Fruit fly (Drosophila melanogaster) whole organism, adult: ENCODE data around the gene mRpL38.

ENCODE experiments used
- CG11617 ChIP-seq: fragments of 200-800 bp; sonication (Bioruptor generic); optimal IDR thresholded peaks from 2 replicates; lab custom pipeline; 2017; ENCODE audit warnings: mild to moderate bottlenecking, missing biosample characterization, missing genetic modification reagents, missing genetic modification characterization
- CG12768 ChIP-seq: fragments of 200-800 bp; sonication (Bioruptor generic); optimal IDR thresholded peaks from 2 replicates; lab custom pipeline; 2017; ENCODE audit warnings: missing biosample characterization, missing genetic modification characterization, mild to moderate bottlenecking, moderate library complexity, missing genetic modification reagents
- CG14711 ChIP-seq: fragments of 200-800 bp; sonication (Bioruptor generic); optimal IDR thresholded peaks from 2 replicates; lab custom pipeline; 2018; ENCODE audit warnings: missing biosample characterization, mild to moderate bottlenecking, missing genetic modification characterization, moderate library complexity
- CG1620 ChIP-seq: fragments of 200-800 bp; sonication (Bioruptor generic); optimal IDR thresholded peaks from 2 replicates; lab custom pipeline; 2016; ENCODE audit warnings: missing biosample characterization, missing genetic modification characterization
- CG5204 ChIP-seq: fragments of 200-800 bp; sonication (Bioruptor generic); optimal IDR thresholded peaks from 2 replicates; lab custom pipeline; 2016; ENCODE audit warnings: missing biosample characterization, missing genetic modification characterization
- CG7101 ChIP-seq: fragments of 200-800 bp; sonication (Bioruptor generic); optimal IDR thresholded peaks from 2 replicates; lab custom pipeline; 2018; ENCODE audit warnings: missing biosample characterization, mild to moderate bottlenecking, missing genetic modification characterization, moderate library complexity
- Crg-1 ChIP-seq: fragments of 200-800 bp; sonication (Bioruptor generic); optimal IDR thresholded peaks from 2 replicates; lab custom pipeline; 2016; ENCODE audit warnings: missing biosample characterization, missing genetic modification characterization
- cnc ChIP-seq, 2 experiments: fragments of >200 bp; optimal IDR thresholded peaks; 2 replicates each; lab custom pipeline; 2017
- kay ChIP-seq: fragments of 200-800 bp; sonication (Bioruptor generic); peaks from one replicate; lab custom pipeline; 2016; ENCODE audit warnings: missing biosample characterization, missing genetic modification characterization, borderline replicate concordance
- ovo ChIP-seq: fragments of 200-800 bp; sonication (Bioruptor generic); optimal IDR thresholded peaks from 2 replicates; lab custom pipeline; 2016; ENCODE audit warnings: missing biosample characterization, missing genetic modification characterization
- pad ChIP-seq: fragments of 200-800 bp; sonication (Bioruptor generic); optimal IDR thresholded peaks from 3 replicates; lab custom pipeline; 2017; ENCODE audit warnings: missing biosample characterization, missing genetic modification characterization, mild to moderate bottlenecking, moderate library complexity, missing genetic modification reagents

DNA sequence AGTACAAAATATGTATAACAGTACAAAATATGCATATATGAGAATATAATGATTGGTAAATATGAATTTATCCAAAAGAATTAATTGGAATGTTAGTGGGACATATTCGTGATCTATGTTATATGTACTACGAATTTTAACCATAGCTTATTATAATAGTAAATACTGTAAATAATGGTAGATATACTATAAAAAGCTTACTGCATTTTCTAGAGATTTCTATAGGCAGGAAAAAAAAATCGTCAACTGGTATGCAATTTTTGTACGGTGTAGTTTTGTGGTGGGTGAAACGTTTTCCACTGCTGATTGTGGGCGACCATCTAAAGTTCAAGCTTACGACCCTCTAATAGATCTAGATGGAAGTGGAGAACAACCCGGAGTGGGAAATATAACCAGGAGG lies 9.2 kb upstream of the mRpL38 start:
- TF ChIP-seq kay (GFP tag; lab: Kevin White, UChicago) (no peak), CG11617 (GFP tag; lab: Kevin White, UChicago) (no peak), CG5204 (GFP tag; lab: Kevin White, UChicago) (no peak), CG7101 (no peak), pad (no peak), Crg-1 (GFP tag; lab: Kevin White, UChicago) (no peak), CG1620 (GFP tag; lab: Kevin White, UChicago) (no peak), cnc (optimal IDR thresholded peaks at IDR 0.05; lab: Kevin White, UChicago) (no peak), CG12768 (GFP tag; lab: Kevin White, UChicago) (no peak), ovo (no peak), CG14711 (tag; lab: Kevin White, UChicago) (no peak)
